Worm (Caenorhabditis elegans) whole organism, young adult: ENCODE measurements around the gene R07B7.6.

Source experiments
- B0019.2 ChIP-seq: fragments of 200-800 bp; sonication (Bioruptor generic); conservative IDR thresholded peaks from 2 replicates; pipeline ENCODE4 v1.3.6; 2022; ENCODE audit warnings: missing genetic modification reagents, missing genetic modification characterization, missing compliant biosample characterization
- B0035.1 ChIP-seq: sonication (generic microtip); optimal IDR thresholded peaks from 2 replicates; lab custom pipeline; 2016; ENCODE audit warnings: missing genetic modification characterization, mild to moderate bottlenecking, missing compliant biosample characterization, missing genotype, missing genetic modification reagents
- F37B4.10 ChIP-seq: fragments of 200-800 bp; sonication (Bioruptor generic); IDR thresholded peaks from 2 replicates; pipeline ENCODE4 v1.3.6; 2022; ENCODE audit warnings: missing genetic modification characterization, missing compliant biosample characterization
- F39B2.1 ChIP-seq: fragments of 200-800 bp; sonication (Bioruptor generic); IDR thresholded peaks from 2 replicates; pipeline ENCODE4 v1.3.6; 2022; ENCODE audit warnings: missing genetic modification reagents, missing genetic modification characterization, missing compliant biosample characterization
- K11D2.4 ChIP-seq: fragments of 200-800 bp; sonication (Bioruptor generic); IDR thresholded peaks from 2 replicates; pipeline ENCODE4 v1.3.6; 2022; ENCODE audit warnings: missing genetic modification reagents, missing genetic modification characterization, missing compliant biosample characterization
- K12H6.12 ChIP-seq: fragments of 200-800 bp; sonication (Bioruptor generic); optimal IDR thresholded peaks from 2 replicates; lab custom pipeline; 2018; ENCODE audit warnings: mild to moderate bottlenecking, missing genetic modification characterization, missing compliant biosample characterization
- T07F8.4 ChIP-seq: sonication (generic microtip); optimal IDR thresholded peaks from 2 replicates; lab custom pipeline; 2016; ENCODE audit warnings: mild to moderate bottlenecking, missing genetic modification characterization, moderate library complexity, missing compliant biosample characterization
- athp-1 ChIP-seq: sonication (generic microtip); optimal IDR thresholded peaks from 2 replicates; lab custom pipeline; 2017; ENCODE audit warnings: mild to moderate bottlenecking, missing genetic modification characterization, missing compliant biosample characterization
- attf-5 ChIP-seq: fragments of 200-800 bp; sonication (Bioruptor generic); optimal IDR thresholded peaks from 2 replicates; lab custom pipeline; 2018; ENCODE audit warnings: mild to moderate bottlenecking, missing genetic modification characterization, missing compliant biosample characterization
- cebp-1 ChIP-seq, 2 experiments: fragments of 200-800 bp in 1 of 2; sonication (Bioruptor generic) in 1 of 2; sonication (generic microtip) in 1 of 2; IDR thresholded peaks in 1 of 2; optimal IDR thresholded peaks in 1 of 2; 2 replicates each; pipeline versions ENCODE4 v1.3.6 to Lab custom; 2017 to 2022; ENCODE audit warnings: missing compliant biosample characterization in 2 of 2, missing genetic modification characterization in 2 of 2, mild to moderate bottlenecking in 1 of 2, missing genetic modification reagents in 1 of 2, moderate library complexity in 1 of 2
- cebp-2 ChIP-seq: fragments of 200-800 bp; sonication (Bioruptor generic); IDR thresholded peaks from 2 replicates; pipeline ENCODE4 v1.3.6; 2022; ENCODE audit warnings: missing genetic modification characterization, missing compliant biosample characterization
- ceh-27 ChIP-seq: fragments of 200-800 bp; sonication (Bioruptor generic); optimal IDR thresholded peaks from 2 replicates; lab custom pipeline; 2018; ENCODE audit warnings: mild to moderate bottlenecking, missing genetic modification characterization, moderate library complexity, missing compliant biosample characterization
- ceh-91 ChIP-seq: fragments of 200-800 bp; sonication (Bioruptor generic); IDR thresholded peaks from 2 replicates; pipeline ENCODE4 v1.3.6; 2022; ENCODE audit warnings: missing genetic modification reagents, missing genetic modification characterization, missing compliant biosample characterization
- chd-7 ChIP-seq: sonication (generic microtip); optimal IDR thresholded peaks from 2 replicates; lab custom pipeline; 2016; ENCODE audit warnings: mild to moderate bottlenecking, missing genetic modification characterization, moderate library complexity, missing compliant biosample characterization
- efl-1 ChIP-seq: fragments of 150-350 bp; optimal IDR thresholded peaks from 2 replicates; lab custom pipeline; 2014; ENCODE audit warnings: missing biosample characterization, missing genetic modification reagents, missing genetic modification characterization
- egl-18 ChIP-seq: fragments of 200-800 bp; sonication (Bioruptor generic); IDR thresholded peaks from 2 replicates; pipeline ENCODE4 v1.3.6; 2022; ENCODE audit warnings: missing genetic modification reagents, missing genetic modification characterization, missing compliant biosample characterization
- egl-44 ChIP-seq: fragments of 200-800 bp; sonication (Bioruptor generic); IDR thresholded peaks from 2 replicates; pipeline ENCODE4 v1.3.6; 2022; ENCODE audit warnings: missing genetic modification reagents, missing genetic modification characterization, missing compliant biosample characterization
- egrh-3 ChIP-seq: fragments of 200-800 bp; sonication (Bioruptor generic); IDR thresholded peaks from 2 replicates; pipeline ENCODE4 v1.3.6; 2022; ENCODE audit warnings: missing genetic modification reagents, missing genetic modification characterization, missing compliant biosample characterization
- fkh-3 ChIP-seq: sonication (generic microtip); optimal IDR thresholded peaks from 2 replicates; lab custom pipeline; 2016; ENCODE audit warnings: mild to moderate bottlenecking, missing genetic modification characterization, missing compliant biosample characterization
- hlh-12 ChIP-seq: sonication (generic microtip); optimal IDR thresholded peaks from 2 replicates; lab custom pipeline; 2016; ENCODE audit warnings: missing genetic modification characterization, missing compliant biosample characterization
- hmg-1.2 ChIP-seq: fragments of 200-800 bp; sonication (Bioruptor generic); IDR thresholded peaks from 2 replicates; pipeline ENCODE4 v1.3.6; 2022; ENCODE audit warnings: missing genetic modification reagents, missing genetic modification characterization, missing compliant biosample characterization
- hrde-1 ChIP-seq: sonication (generic microtip); optimal IDR thresholded peaks from 2 replicates; lab custom pipeline; 2016; ENCODE audit warnings: missing genetic modification characterization, mild to moderate bottlenecking, missing compliant biosample characterization, moderate library complexity, missing genotype, missing genetic modification reagents, borderline replicate concordance
- lin-26 ChIP-seq: fragments of 200-800 bp; sonication (Bioruptor generic); IDR thresholded peaks from 2 replicates; pipeline ENCODE4 v1.3.6; 2022; ENCODE audit warnings: missing genetic modification reagents, missing genetic modification characterization, missing compliant biosample characterization
- lin-54 ChIP-seq: fragments of 200-800 bp; sonication (Bioruptor generic); optimal IDR thresholded peaks from 2 replicates; lab custom pipeline; 2018; ENCODE audit warnings: mild to moderate bottlenecking, missing genetic modification characterization, missing compliant biosample characterization
- madf-3 ChIP-seq: fragments of 200-800 bp; sonication (Bioruptor generic); IDR thresholded peaks from 2 replicates; pipeline ENCODE4 v1.3.6; 2022; ENCODE audit warnings: missing genetic modification reagents, missing genetic modification characterization, missing compliant biosample characterization
- mcd-1 ChIP-seq: fragments of 200-800 bp; sonication (Bioruptor generic); IDR thresholded peaks from 2 replicates; pipeline ENCODE4 v1.3.6; 2022; ENCODE audit warnings: missing genetic modification reagents, missing genetic modification characterization, missing compliant biosample characterization
- nfya-1 ChIP-seq: sonication (generic microtip); optimal IDR thresholded peaks from 2 replicates; lab custom pipeline; 2017; ENCODE audit warnings: antibody characterized with exemption, missing compliant biosample characterization, missing genetic modification characterization, borderline replicate concordance; ENCODE audit not compliant: insufficient read depth
- nhr-179 ChIP-seq: sonication (generic microtip); optimal IDR thresholded peaks from 2 replicates; lab custom pipeline; 2016; ENCODE audit warnings: mild to moderate bottlenecking, missing genetic modification characterization, missing compliant biosample characterization
- nhr-27 ChIP-seq: fragments of 200-800 bp; sonication (Bioruptor generic); optimal IDR thresholded peaks from 2 replicates; lab custom pipeline; 2018; ENCODE audit warnings: mild to moderate bottlenecking, missing genetic modification characterization, moderate library complexity, missing compliant biosample characterization
- nhr-90 ChIP-seq: sonication (generic microtip); optimal IDR thresholded peaks from 2 replicates; lab custom pipeline; 2016; ENCODE audit warnings: missing genotype, mild to moderate bottlenecking, missing genetic modification characterization, missing compliant biosample characterization
- pbrm-1 ChIP-seq: fragments of 200-800 bp; sonication (Bioruptor generic); IDR thresholded peaks from 2 replicates; pipeline ENCODE4 v1.3.6; 2022; ENCODE audit warnings: missing genetic modification reagents, missing genetic modification characterization, missing compliant biosample characterization
- rcor-1 ChIP-seq: fragments of 200-800 bp; sonication (Bioruptor generic); IDR thresholded peaks from 2 replicates; pipeline ENCODE4 v1.3.6; 2022; ENCODE audit warnings: missing genetic modification reagents, missing genetic modification characterization, missing compliant biosample characterization
- sptf-2 ChIP-seq: fragments of 200-800 bp; sonication (Bioruptor generic); optimal IDR thresholded peaks from 2 replicates; lab custom pipeline; 2018; ENCODE audit warnings: mild to moderate bottlenecking, missing genetic modification characterization, missing compliant biosample characterization
- xnd-1 ChIP-seq: sonication (generic microtip); optimal IDR thresholded peaks from 2 replicates; lab custom pipeline; 2016; ENCODE audit warnings: missing genotype, missing genetic modification reagents, missing genetic modification characterization, missing compliant biosample characterization
- zfh-2 ChIP-seq: fragments of 200-800 bp; sonication (Bioruptor generic); conservative IDR thresholded peaks from 2 replicates; pipeline ENCODE4 v1.3.6; 2022; ENCODE audit warnings: missing genetic modification reagents, missing genetic modification characterization, missing compliant biosample characterization
- ztf-18 ChIP-seq: sonication (generic microtip); optimal IDR thresholded peaks from 2 replicates; lab custom pipeline; 2016; ENCODE audit warnings: missing genotype, mild to moderate bottlenecking, missing genetic modification characterization, missing compliant biosample characterization

The R07B7.6 gene

DNA sequence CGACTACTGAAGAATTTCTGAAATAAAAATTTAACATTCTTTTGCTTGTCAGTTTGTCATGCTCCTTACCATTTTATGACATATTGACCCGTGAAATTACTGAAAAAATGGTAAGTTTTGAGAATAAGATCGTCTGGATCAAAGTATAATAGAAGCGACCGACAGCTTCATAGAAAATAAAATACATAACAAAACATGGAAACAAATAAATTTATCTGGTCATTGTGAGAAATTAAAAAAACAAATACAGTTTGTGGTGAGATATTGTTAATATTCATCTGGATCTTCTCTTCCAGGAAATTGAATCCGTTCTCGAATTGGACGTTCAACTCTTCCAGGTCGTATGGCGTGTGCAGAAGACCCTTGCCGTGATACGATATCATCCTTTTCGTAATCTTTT lies 42.7 kb downstream of the R07B7.6 start, which contains the start of gene pkc-1:
TSS of gene pkc-1 (minus strand) at position 101 of the 400 bp plus-strand sequence.
- TF ChIP-seq chd-7 (tag; lab: Kevin White, UChicago), result no peak
- no peak for TF ChIP-seq K11D2.4 (GFP tag; lab: Robert Waterston, UW)
- TF ChIP-seq T07F8.4 (tag; lab: Kevin White, UChicago), result no peak
- TF ChIP-seq F39B2.1 (GFP tag; lab: Robert Waterston, UW), result no peak
- no peak for TF ChIP-seq nhr-90 (tag; lab: Kevin White, UChicago)
- no peak for TF ChIP-seq F37B4.10 (GFP tag; lab: Robert Waterston, UW)
- TF ChIP-seq B0019.2 (GFP tag; lab: Robert Waterston, UW), result no peak
- TF ChIP-seq zfh-2, result no peak
- no peak for TF ChIP-seq K12H6.12 (tag; lab: Kevin White, UChicago)
- TF ChIP-seq athp-1 (tag; lab: Kevin White, UChicago), result no peak
- no peak for TF ChIP-seq fkh-3 (tag; lab: Kevin White, UChicago)
- no peak for TF ChIP-seq nhr-179 (tag; lab: Kevin White, UChicago)
- TF ChIP-seq hlh-12 (tag; lab: Kevin White, UChicago), result no peak
- TF ChIP-seq egl-18, result no peak
- TF ChIP-seq, all 124 proteins: peak for 0

DNA sequence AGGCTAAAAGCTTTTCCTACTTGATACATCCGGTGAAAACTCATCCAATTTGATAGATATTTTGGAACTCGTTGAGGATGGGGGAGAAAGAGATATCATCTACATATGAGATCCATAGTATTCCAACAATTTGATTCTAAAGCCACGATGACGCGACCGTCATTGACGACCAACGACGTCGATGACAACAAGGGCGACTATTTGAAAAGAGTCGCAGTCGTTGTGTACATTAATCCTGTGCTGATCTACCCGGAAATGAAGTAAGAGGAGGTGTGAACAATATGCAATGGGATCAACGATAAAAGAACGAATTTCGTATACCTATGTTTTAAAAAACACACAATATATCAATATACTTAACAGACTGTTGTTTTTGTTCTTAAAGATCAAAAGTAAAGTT lies 46.6 kb downstream of the R07B7.6 start:
- no peak for TF ChIP-seq lin-54
- no peak for TF ChIP-seq nfya-1 (tag; lab: Kevin White, UChicago)
- no peak for TF ChIP-seq nhr-27
- no peak for TF ChIP-seq ceh-91 (GFP tag; lab: Robert Waterston, UW)
- no peak for TF ChIP-seq xnd-1 (tag; lab: Kevin White, UChicago)
- no peak for TF ChIP-seq egl-44 (GFP tag; lab: Robert Waterston, UW)
- no peak for TF ChIP-seq ztf-18 (tag; lab: Kevin White, UChicago)
- no peak for TF ChIP-seq madf-3 (GFP tag; lab: Robert Waterston, UW)
- TF ChIP-seq cebp-2, result no peak
- TF ChIP-seq sptf-2, result no peak
- TF ChIP-seq pbrm-1 (GFP tag; lab: Robert Waterston, UW), result no peak
- TF ChIP-seq, all 124 proteins: peak for 0

DNA sequence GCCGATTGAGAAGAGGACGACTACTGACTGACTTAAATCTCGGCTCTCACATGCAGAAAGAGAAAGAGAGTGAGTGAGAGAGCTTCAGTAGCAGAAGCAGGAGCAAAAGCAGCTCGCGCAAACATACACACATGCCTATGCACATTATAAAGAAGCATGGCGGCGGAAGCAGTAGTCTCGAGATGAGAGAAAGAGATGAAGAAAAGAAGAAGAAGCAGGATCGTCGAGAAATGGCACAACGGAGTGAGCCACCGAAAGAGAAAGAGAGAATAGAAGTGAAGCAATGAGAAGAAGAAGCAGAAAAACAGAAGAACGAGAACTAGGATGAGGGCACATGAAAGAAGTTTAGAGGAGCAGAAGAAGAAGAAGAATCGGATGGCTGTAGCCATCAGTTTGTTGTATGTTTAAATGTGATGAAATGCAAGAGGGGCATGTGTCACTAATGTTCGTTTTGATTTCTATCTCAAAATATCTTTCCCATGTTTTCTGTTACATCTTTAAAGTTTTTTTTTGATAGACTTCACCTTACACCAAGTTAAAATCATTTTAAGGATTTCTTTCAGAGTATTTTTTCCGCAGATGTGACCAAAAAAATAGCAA lies 47.8 kb downstream of the R07B7.6 start:
- TF ChIP-seq hmg-1.2 (GFP tag; lab: Robert Waterston, UW) (peak; percentile 26; the same call in 1 of the 2 replicates), attf-5 (GFP tag; lab: Kevin White, UChicago) (peak; percentile 30), B0035.1 (tag; lab: Kevin White, UChicago) (no peak), zfh-2 (peak; percentile 74), egrh-3 (GFP tag; lab: Robert Waterston, UW) (0 out of 2 replicates have a peak, but pooled peaks have one; percentile 20), K12H6.12 (tag; lab: Kevin White, UChicago) (peak; percentile 66), rcor-1 (GFP tag; lab: Robert Waterston, UW) (0 out of 2 replicates have a peak, but pooled peaks have one; percentile 7), ceh-27 (GFP tag; lab: Kevin White, UChicago) (peak; percentile 12), hrde-1 (tag; lab: Kevin White, UChicago) (no peak), efl-1 (GFP tag; lab: Kevin White, UChicago) (no peak), mcd-1 (GFP tag; lab: Robert Waterston, UW) (no peak), cebp-1 (GFP tag; IDR thresholded peaks at IDR 0.05; lab: Robert Waterston, UW) (no peak), cebp-1 (tag; optimal IDR thresholded peaks at IDR 0.05; lab: Kevin White, UChicago) (peak; percentile 54), lin-26 (GFP tag; lab: Robert Waterston, UW) (no peak)
